Fruit fly (Drosophila melanogaster) whole organism, pupa: Measurements from ENCODE around the gene kar.

Experiments used
- CG17806 ChIP-seq: fragments of 200-800 bp; sonication (Bioruptor generic); optimal IDR thresholded peaks from 2 replicates; lab custom pipeline; 2018; ENCODE audit warnings: missing biosample characterization, mild to moderate bottlenecking, missing genetic modification characterization, moderate library complexity
- CG32121 ChIP-seq: fragments of 200-800 bp; sonication (Bioruptor generic); IDR thresholded peaks from 2 replicates; pipeline ENCODE4 v1.3.6; 2022; ENCODE audit warnings: missing biosample characterization, missing genetic modification characterization
- CG4496 ChIP-seq: fragments of 200-800 bp; sonication (Bioruptor generic); IDR thresholded peaks from 3 replicates; pipeline ENCODE4 v1.3.6; 2022; ENCODE audit warnings: missing biosample characterization, missing genetic modification characterization
- D1 ChIP-seq: fragments of 200-800 bp; sonication (Bioruptor generic); optimal IDR thresholded peaks from 2 replicates; lab custom pipeline; 2018; ENCODE audit warnings: missing biosample characterization, mild to moderate bottlenecking, missing genetic modification characterization, moderate library complexity
- Pif1A ChIP-seq: fragments of 200-800 bp; sonication (Bioruptor generic); optimal IDR thresholded peaks from 3 replicates; lab custom pipeline; 2016; ENCODE audit warnings: missing biosample characterization, missing genetic modification characterization
- Snoo ChIP-seq: fragments of 200-800 bp; sonication (Bioruptor generic); optimal IDR thresholded peaks from 3 replicates; lab custom pipeline; 2017; ENCODE audit warnings: missing biosample characterization, mild to moderate bottlenecking, missing genetic modification characterization, inconsistent platforms

DNA sequence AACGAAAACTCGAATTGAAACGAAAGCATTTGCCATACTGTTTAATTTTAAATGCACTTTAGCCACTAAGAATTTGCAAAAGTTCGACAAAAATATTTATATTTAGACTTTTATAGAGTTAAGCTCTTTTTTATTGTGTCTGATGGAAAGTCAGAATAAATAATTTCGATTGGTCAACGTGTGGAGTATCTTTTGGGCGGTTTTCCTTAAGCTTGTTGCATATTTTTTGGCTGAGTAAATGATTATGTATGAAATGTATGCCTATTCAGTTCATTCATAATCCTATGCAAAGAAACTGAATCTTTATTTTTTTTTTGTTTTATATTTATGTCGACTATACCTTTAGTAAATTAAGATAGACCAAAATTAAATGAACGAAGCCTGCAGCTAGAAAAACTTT lies 36.4 kb downstream of the kar start:
- no peak for TF ChIP-seq Snoo (tag; lab: Kevin White, UChicago)
- no peak for TF ChIP-seq Pif1A (GFP tag; lab: Kevin White, UChicago)
- no peak for TF ChIP-seq CG17806
- no peak for TF ChIP-seq D1 (tag; lab: Kevin White, UChicago)
- TF ChIP-seq CG32121, result no peak
- no peak for TF ChIP-seq CG4496 (GFP tag; lab: Robert Waterston, UW)
